Worm (Caenorhabditis elegans) whole organism, young adult: ENCODE measurements around the gene srd-20.

Experiments used
- C17E4.6 ChIP-seq: fragments of 200-800 bp; sonication (Bioruptor generic); IDR thresholded peaks from 2 replicates; pipeline ENCODE4 v1.3.6; 2022; ENCODE audit warnings: missing genetic modification reagents, missing genetic modification characterization, missing compliant biosample characterization
- F33H1.4 ChIP-seq: fragments of 200-800 bp; sonication (Bioruptor generic); IDR thresholded peaks from 2 replicates; pipeline ENCODE4 v1.3.6; 2022; ENCODE audit warnings: missing genetic modification reagents, missing genetic modification characterization, missing compliant biosample characterization
- F57A8.1 ChIP-seq: fragments of 200-800 bp; sonication (Bioruptor generic); optimal IDR thresholded peaks from 2 replicates; lab custom pipeline; 2018; ENCODE audit warnings: mild to moderate bottlenecking, missing genetic modification characterization, moderate library complexity, missing compliant biosample characterization
- F57C9.4 ChIP-seq: sonication (generic microtip); optimal IDR thresholded peaks from 2 replicates; lab custom pipeline; 2017; ENCODE audit warnings: mild to moderate bottlenecking, missing genetic modification characterization, missing compliant biosample characterization
- K11D2.4 ChIP-seq: fragments of 200-800 bp; sonication (Bioruptor generic); IDR thresholded peaks from 2 replicates; pipeline ENCODE4 v1.3.6; 2022; ENCODE audit warnings: missing genetic modification reagents, missing genetic modification characterization, missing compliant biosample characterization
- K12H6.12 ChIP-seq: fragments of 200-800 bp; sonication (Bioruptor generic); optimal IDR thresholded peaks from 2 replicates; lab custom pipeline; 2018; ENCODE audit warnings: mild to moderate bottlenecking, missing genetic modification characterization, missing compliant biosample characterization
- T07F8.4 ChIP-seq: sonication (generic microtip); optimal IDR thresholded peaks from 2 replicates; lab custom pipeline; 2016; ENCODE audit warnings: mild to moderate bottlenecking, missing genetic modification characterization, moderate library complexity, missing compliant biosample characterization
- Y95B8A.8 ChIP-seq: fragments of 200-800 bp; sonication (Bioruptor generic); IDR thresholded peaks from 2 replicates; pipeline ENCODE4 v1.3.6; 2022; ENCODE audit warnings: missing genetic modification reagents, missing genetic modification characterization, missing compliant biosample characterization
- ama-1 ChIP-seq, 3 experiments: fragments of 150-350 bp in 1 of 3; sonication (generic microtip) in 2 of 3; optimal IDR thresholded peaks; 2 replicates each; lab custom pipeline; 2014 to 2018; ENCODE audit warnings: missing biosample characterization in 2 of 3, missing genetic modification characterization in 2 of 3, missing genetic modification reagents in 2 of 3
- aptf-2 ChIP-seq: fragments of 200-800 bp; sonication (Bioruptor generic); conservative IDR thresholded peaks from 2 replicates; pipeline ENCODE4 v1.3.6; 2022; ENCODE audit warnings: missing genetic modification reagents, missing genetic modification characterization, missing compliant biosample characterization
- atf-7 ChIP-seq: sonication (generic microtip); optimal IDR thresholded peaks from 2 replicates; lab custom pipeline; 2017; ENCODE audit warnings: mild to moderate bottlenecking, missing genetic modification characterization, missing compliant biosample characterization
- attf-3 ChIP-seq: fragments of 200-800 bp; sonication (Bioruptor generic); conservative IDR thresholded peaks from 2 replicates; pipeline ENCODE4 v1.3.6; 2022; ENCODE audit warnings: missing genetic modification reagents, missing genetic modification characterization, missing compliant biosample characterization
- bed-1 ChIP-seq: fragments of 200-800 bp; sonication (Bioruptor generic); IDR thresholded peaks from 2 replicates; pipeline ENCODE4 v1.3.6; 2022; ENCODE audit warnings: missing genetic modification reagents, missing genetic modification characterization, missing compliant biosample characterization
- bed-2 ChIP-seq: fragments of 200-800 bp; sonication (Bioruptor generic); IDR thresholded peaks from 2 replicates; pipeline ENCODE4 v1.3.6; 2022; ENCODE audit warnings: missing genetic modification reagents, missing genetic modification characterization, missing compliant biosample characterization
- cebp-1 ChIP-seq, 2 experiments: fragments of 200-800 bp in 1 of 2; sonication (Bioruptor generic) in 1 of 2; sonication (generic microtip) in 1 of 2; IDR thresholded peaks in 1 of 2; optimal IDR thresholded peaks in 1 of 2; 2 replicates each; pipeline versions ENCODE4 v1.3.6 to Lab custom; 2017 to 2022; ENCODE audit warnings: missing compliant biosample characterization in 2 of 2, missing genetic modification characterization in 2 of 2, mild to moderate bottlenecking in 1 of 2, missing genetic modification reagents in 1 of 2, moderate library complexity in 1 of 2
- ceh-27 ChIP-seq: fragments of 200-800 bp; sonication (Bioruptor generic); optimal IDR thresholded peaks from 2 replicates; lab custom pipeline; 2018; ENCODE audit warnings: mild to moderate bottlenecking, missing genetic modification characterization, moderate library complexity, missing compliant biosample characterization
- ceh-79 ChIP-seq: sonication (generic microtip); optimal IDR thresholded peaks from 2 replicates; lab custom pipeline; 2017; ENCODE audit warnings: mild to moderate bottlenecking, missing genetic modification characterization, missing compliant biosample characterization
- chd-7 ChIP-seq: sonication (generic microtip); optimal IDR thresholded peaks from 2 replicates; lab custom pipeline; 2016; ENCODE audit warnings: mild to moderate bottlenecking, missing genetic modification characterization, moderate library complexity, missing compliant biosample characterization
- dpl-1 ChIP-seq: fragments of 150-350 bp; optimal IDR thresholded peaks from 2 replicates; lab custom pipeline; 2014; ENCODE audit warnings: missing biosample characterization, missing genetic modification reagents, missing genetic modification characterization
- efl-1 ChIP-seq: fragments of 150-350 bp; optimal IDR thresholded peaks from 2 replicates; lab custom pipeline; 2014; ENCODE audit warnings: missing biosample characterization, missing genetic modification reagents, missing genetic modification characterization
- ekl-4 ChIP-seq: fragments of 200-800 bp; sonication (Bioruptor generic); IDR thresholded peaks from 2 replicates; pipeline ENCODE4 v1.3.6; 2022; ENCODE audit warnings: missing genetic modification reagents, missing genetic modification characterization, missing compliant biosample characterization
- fkh-3 ChIP-seq: sonication (generic microtip); optimal IDR thresholded peaks from 2 replicates; lab custom pipeline; 2016; ENCODE audit warnings: mild to moderate bottlenecking, missing genetic modification characterization, missing compliant biosample characterization
- hlh-12 ChIP-seq: sonication (generic microtip); optimal IDR thresholded peaks from 2 replicates; lab custom pipeline; 2016; ENCODE audit warnings: missing genetic modification characterization, missing compliant biosample characterization
- hmg-1.2 ChIP-seq: fragments of 200-800 bp; sonication (Bioruptor generic); IDR thresholded peaks from 2 replicates; pipeline ENCODE4 v1.3.6; 2022; ENCODE audit warnings: missing genetic modification reagents, missing genetic modification characterization, missing compliant biosample characterization
- hmg-20 ChIP-seq: fragments of 200-800 bp; sonication (Bioruptor generic); IDR thresholded peaks from 2 replicates; pipeline ENCODE4 v1.3.6; 2022; ENCODE audit warnings: missing genetic modification reagents, missing genetic modification characterization, missing compliant biosample characterization
- lag-1 ChIP-seq: fragments of 200-800 bp; sonication (Bioruptor generic); IDR thresholded peaks from 2 replicates; pipeline ENCODE4 v1.3.6; 2022; ENCODE audit warnings: missing genetic modification reagents, missing genetic modification characterization, missing compliant biosample characterization
- let-607 ChIP-seq, 2 experiments: fragments of 200-800 bp in 1 of 2; sonication (Bioruptor generic) in 1 of 2; sonication (generic microtip) in 1 of 2; optimal IDR thresholded peaks; 2 replicates each; lab custom pipeline; 2016 to 2018; ENCODE audit warnings: mild to moderate bottlenecking in 2 of 2, missing compliant biosample characterization in 2 of 2, missing genetic modification characterization in 2 of 2, moderate library complexity in 2 of 2, missing genotype in 1 of 2
- lin-35 ChIP-seq, 3 experiments: fragments of 150-350 bp in 2 of 3; sonication (generic microtip) in 1 of 3; optimal IDR thresholded peaks; 2 replicates each; lab custom pipeline; 2014 to 2018; ENCODE audit warnings: missing biosample characterization in 3 of 3, missing genetic modification characterization in 3 of 3, missing genetic modification reagents in 3 of 3
- madf-3 ChIP-seq: fragments of 200-800 bp; sonication (Bioruptor generic); IDR thresholded peaks from 2 replicates; pipeline ENCODE4 v1.3.6; 2022; ENCODE audit warnings: missing genetic modification reagents, missing genetic modification characterization, missing compliant biosample characterization
- madf-6 ChIP-seq: fragments of 200-800 bp; sonication (Bioruptor generic); IDR thresholded peaks from 2 replicates; pipeline ENCODE4 v1.3.6; 2022; ENCODE audit warnings: missing genetic modification reagents, missing genetic modification characterization, missing compliant biosample characterization
- mcd-1 ChIP-seq: fragments of 200-800 bp; sonication (Bioruptor generic); IDR thresholded peaks from 2 replicates; pipeline ENCODE4 v1.3.6; 2022; ENCODE audit warnings: missing genetic modification reagents, missing genetic modification characterization, missing compliant biosample characterization
- mes-4 ChIP-seq: sonication (generic microtip); optimal IDR thresholded peaks from 2 replicates; lab custom pipeline; 2016; ENCODE audit warnings: missing genotype, missing genetic modification characterization, missing compliant biosample characterization
- nfyb-1 ChIP-seq: fragments of 200-800 bp; sonication (Bioruptor generic); IDR thresholded peaks from 2 replicates; pipeline ENCODE4 v1.3.6; 2022; ENCODE audit warnings: missing genetic modification reagents, missing genetic modification characterization, missing compliant biosample characterization
- nhr-179 ChIP-seq: sonication (generic microtip); optimal IDR thresholded peaks from 2 replicates; lab custom pipeline; 2016; ENCODE audit warnings: mild to moderate bottlenecking, missing genetic modification characterization, missing compliant biosample characterization
- pbrm-1 ChIP-seq: fragments of 200-800 bp; sonication (Bioruptor generic); IDR thresholded peaks from 2 replicates; pipeline ENCODE4 v1.3.6; 2022; ENCODE audit warnings: missing genetic modification reagents, missing genetic modification characterization, missing compliant biosample characterization
- rcor-1 ChIP-seq: fragments of 200-800 bp; sonication (Bioruptor generic); IDR thresholded peaks from 2 replicates; pipeline ENCODE4 v1.3.6; 2022; ENCODE audit warnings: missing genetic modification reagents, missing genetic modification characterization, missing compliant biosample characterization
- snpc-1.1 ChIP-seq: sonication (generic microtip); optimal IDR thresholded peaks from 2 replicates; lab custom pipeline; 2017; ENCODE audit warnings: missing genetic modification characterization, mild to moderate bottlenecking, missing compliant biosample characterization, antibody characterized with exemption, moderate library complexity, missing genotype, missing genetic modification reagents; ENCODE audit not compliant: insufficient read depth
- snpc-1.3 ChIP-seq: sonication (generic microtip); optimal IDR thresholded peaks from 2 replicates; lab custom pipeline; 2017; ENCODE audit warnings: missing genetic modification characterization, mild to moderate bottlenecking, missing compliant biosample characterization, antibody characterized with exemption, moderate library complexity, missing genotype, missing genetic modification reagents; ENCODE audit not compliant: insufficient read depth
- tbp1 ChIP-seq: fragments of 200-800 bp; sonication (Bioruptor generic); optimal IDR thresholded peaks from 2 replicates; lab custom pipeline; 2018; ENCODE audit warnings: mild to moderate bottlenecking, missing genetic modification characterization, missing compliant biosample characterization
- tbx-9 ChIP-seq: sonication (generic microtip); optimal IDR thresholded peaks from 2 replicates; lab custom pipeline; 2016; ENCODE audit warnings: borderline replicate concordance, missing genetic modification characterization, inconsistent platforms, missing compliant biosample characterization
- unc-130 ChIP-seq: sonication (generic microtip); optimal IDR thresholded peaks from 2 replicates; lab custom pipeline; 2016; ENCODE audit warnings: missing genetic modification reagents, missing genetic modification characterization, missing compliant biosample characterization
- zfh-2 ChIP-seq: fragments of 200-800 bp; sonication (Bioruptor generic); conservative IDR thresholded peaks from 2 replicates; pipeline ENCODE4 v1.3.6; 2022; ENCODE audit warnings: missing genetic modification reagents, missing genetic modification characterization, missing compliant biosample characterization
- ztf-28 ChIP-seq: fragments of 200-800 bp; sonication (Bioruptor generic); IDR thresholded peaks from 2 replicates; pipeline ENCODE4 v1.3.6; 2022; ENCODE audit warnings: missing genetic modification reagents, missing genetic modification characterization, missing compliant biosample characterization
- ztf-6 ChIP-seq: fragments of 200-800 bp; sonication (Bioruptor generic); IDR thresholded peaks from 2 replicates; pipeline ENCODE4 v1.3.6; 2022; ENCODE audit warnings: missing genetic modification reagents, missing genetic modification characterization, missing compliant biosample characterization

Gene srd-20

DNA sequence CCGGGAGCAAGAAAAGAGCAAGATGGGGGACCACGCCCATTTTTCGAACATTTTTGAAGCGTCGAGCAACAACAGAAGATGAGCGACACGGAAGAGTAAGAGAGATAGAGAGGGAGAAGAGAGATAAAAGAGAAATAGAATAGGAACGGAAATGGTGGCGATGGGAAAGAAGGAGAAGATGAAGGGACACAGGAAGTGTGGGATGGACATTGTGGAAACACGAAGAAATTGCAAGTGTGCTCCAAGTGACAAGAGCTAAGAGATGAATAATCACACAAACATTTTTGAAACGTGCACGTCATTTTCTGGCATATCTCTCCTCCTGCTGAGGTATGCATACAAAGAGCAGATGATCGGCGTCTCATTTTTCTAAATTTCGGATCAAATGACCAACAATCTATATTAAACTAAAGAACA is 24.8 kb upstream of the srd-20 start:
- no peak for TF ChIP-seq bed-2
- no peak for TF ChIP-seq F33H1.4
- peak; percentile 46 for TF ChIP-seq zfh-2
- TF ChIP-seq nfyb-1 (GFP tag; lab: Robert Waterston, UW): 0 out of 2 replicates have a peak, but pooled peaks have one; percentile 16
- TF ChIP-seq cebp-1 (GFP tag; IDR thresholded peaks at IDR 0.05; lab: Robert Waterston, UW): no peak
- peak; percentile 17 for TF ChIP-seq cebp-1 (tag; optimal IDR thresholded peaks at IDR 0.05; lab: Kevin White, UChicago)
- peak in 1 of 3 experiments; percentile 49 for TF ChIP-seq lin-35 (GFP tag; optimal IDR thresholded peaks at IDR 0.05; lab: Kevin White, UChicago)
- no peak for TF ChIP-seq attf-3
- TF ChIP-seq K12H6.12: peak; percentile 58
- no peak for TF ChIP-seq ceh-27 (GFP tag; lab: Kevin White, UChicago)
- no peak for TF ChIP-seq ztf-6 (GFP tag; lab: Robert Waterston, UW)
- TF ChIP-seq mcd-1: 0 out of 2 replicates have a peak, but pooled peaks have one; percentile 28
- no peak for TF ChIP-seq dpl-1 (GFP tag; lab: Kevin White, UChicago)
- no peak for TF ChIP-seq K11D2.4 (GFP tag; lab: Robert Waterston, UW)
- TF ChIP-seq mes-4: no peak
- TF ChIP-seq pbrm-1 (GFP tag; lab: Robert Waterston, UW): no peak
- TF ChIP-seq rcor-1: no peak
- TF ChIP-seq bed-1: no peak

DNA sequence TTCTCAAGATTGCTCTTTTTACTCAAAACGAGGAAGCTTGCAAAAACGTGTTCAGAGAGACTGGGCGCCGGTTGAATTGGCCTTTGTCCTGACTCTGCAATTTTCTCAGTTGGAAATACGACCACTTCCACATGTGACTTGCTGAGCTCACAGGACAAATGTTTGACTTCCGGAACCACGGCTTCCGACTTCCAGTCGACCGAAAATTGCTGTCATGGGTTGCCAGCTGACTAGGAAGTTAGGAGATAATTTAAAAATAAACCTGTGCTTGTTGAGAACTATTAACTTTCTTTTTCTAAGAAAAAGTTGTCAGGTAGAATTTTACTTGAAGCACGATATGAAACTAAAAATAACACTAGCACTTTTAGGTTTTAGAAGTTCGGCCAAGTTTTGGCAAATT is 23.8 kb upstream of the srd-20 start:
- no peak for TF ChIP-seq F33H1.4
- no peak for TF ChIP-seq hlh-12 (tag; lab: Kevin White, UChicago)
- no peak for TF ChIP-seq ceh-79

DNA sequence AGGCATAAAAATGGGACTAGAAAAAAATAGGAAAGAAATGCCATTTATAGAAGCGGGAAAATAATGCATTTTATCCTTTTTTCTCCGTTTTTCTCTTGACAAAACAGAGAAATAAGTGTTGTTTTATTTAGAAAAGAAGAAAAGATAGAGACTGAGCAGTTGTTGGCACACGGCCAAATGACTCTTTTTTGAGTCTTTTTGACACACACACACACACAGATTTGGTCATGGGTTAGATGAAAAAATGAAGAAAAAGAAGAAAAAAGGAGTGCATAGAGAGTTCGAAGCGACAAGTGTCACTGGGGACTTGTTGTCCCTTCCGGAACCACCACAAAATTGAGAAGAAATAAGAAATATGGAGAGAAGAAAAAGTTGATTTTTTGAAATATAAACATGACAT is 21.9 kb upstream of the srd-20 start:
- TF ChIP-seq tbp1 (GFP tag; lab: Kevin White, UChicago) (no peak), Y95B8A.8 (GFP tag; lab: Robert Waterston, UW) (no peak), snpc-1.3 (tag; lab: Kevin White, UChicago) (no peak), ama-1 (optimal IDR thresholded peaks at IDR 0.05; lab: Kevin White, UChicago) (no peak), ama-1 (GFP tag; optimal IDR thresholded peaks at IDR 0.05; lab: Kevin White, UChicago) (no peak), T07F8.4 (no peak), attf-3 (no peak), hmg-20 (GFP tag; lab: Robert Waterston, UW) (no peak), hmg-1.2 (no peak), nhr-179 (tag; lab: Kevin White, UChicago) (no peak), lag-1 (GFP tag; lab: Robert Waterston, UW) (no peak), tbx-9 (tag; lab: Kevin White, UChicago) (no peak), ztf-28 (GFP tag; lab: Robert Waterston, UW) (no peak), K12H6.12 (no peak), unc-130 (GFP tag; lab: Kevin White, UChicago) (no peak), F57A8.1 (GFP tag; lab: Kevin White, UChicago) (no peak), madf-6 (GFP tag; lab: Robert Waterston, UW) (no peak), madf-3 (GFP tag; lab: Robert Waterston, UW) (no peak)

DNA sequence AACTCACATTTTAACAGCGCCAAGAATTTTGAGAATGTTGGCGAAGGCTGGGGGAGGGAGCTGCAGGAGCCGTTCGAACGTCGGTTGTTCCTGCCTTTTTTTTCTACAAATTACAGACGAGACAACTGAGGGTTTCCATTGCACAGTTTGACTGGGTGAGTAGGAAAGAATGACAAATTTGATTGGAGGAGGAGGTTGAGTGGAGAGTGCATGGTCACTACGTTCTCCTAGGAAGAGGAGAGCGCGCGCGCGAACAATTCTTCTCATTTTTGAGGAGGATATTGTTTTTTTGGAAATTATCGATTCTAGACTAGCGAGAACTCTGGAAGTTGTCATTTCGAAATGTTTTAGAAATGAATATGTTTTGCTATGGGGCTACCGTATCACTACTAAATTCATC is 20.7 kb upstream of the srd-20 start, which contains the start of gene dhs-17:
TSS of gene dhs-17 (minus strand) at position 101 of the 400 bp plus-strand sequence.
- no peak for TF ChIP-seq snpc-1.1 (tag; lab: Kevin White, UChicago)
- TF ChIP-seq fkh-3 (tag; lab: Kevin White, UChicago): no peak
- no peak for TF ChIP-seq F57C9.4
- TF ChIP-seq ekl-4 (GFP tag; lab: Robert Waterston, UW): no peak
- TF ChIP-seq madf-6 (GFP tag; lab: Robert Waterston, UW): peak; percentile 45; the same call in 1 of the 2 replicates
- TF ChIP-seq ztf-6 (GFP tag; lab: Robert Waterston, UW): no peak
- TF ChIP-seq let-607 (tag; optimal IDR thresholded peaks at IDR 0.05; lab: Kevin White, UChicago): no peak
- TF ChIP-seq C17E4.6 (GFP tag; lab: Robert Waterston, UW): no peak
- TF ChIP-seq chd-7: no peak
- no peak for TF ChIP-seq pbrm-1 (GFP tag; lab: Robert Waterston, UW)
- TF ChIP-seq atf-7 (tag; lab: Kevin White, UChicago): no peak
- TF ChIP-seq aptf-2 (GFP tag; lab: Robert Waterston, UW): peak; percentile 79; the same call in 1 of the 2 replicates
- TF ChIP-seq efl-1 (GFP tag; lab: Kevin White, UChicago): no peak
